Fruit fly (Drosophila melanogaster): ENCODE data around the gene dob.
A peak's percentile ranks its signal among the peaks of the same experiment; 100 is the strongest.

Gene dob

dm6 chrX:15066374-15067057, at the start of gene dob, which contains the start of gene opm:
Gene dob (plus strand): TSS chrX:15067007.
Gene opm (minus strand): TSS chrX:15066432.
- TF ChIP-seq CG17801 (GFP tag; optimal IDR thresholded peaks at IDR 0.05; ENCODE audit: partially characterized antibody), result no peak

- TF ChIP-seq CG17801 (GFP tag; optimal IDR thresholded peaks at IDR 0.05; ENCODE audit: partially characterized antibody), result no peak
Measured at dm6 chrX:15019413-15019812, 47.4 kb upstream of the dob start.

- no peak for TF ChIP-seq CG17801 (GFP tag; optimal IDR thresholded peaks at IDR 0.05; ENCODE audit: partially characterized antibody)
Measured at dm6 chrX:15021021-15021477, 45.8 kb upstream of the dob start.

- peak; percentile 20 for TF ChIP-seq CG17801 (GFP tag; optimal IDR thresholded peaks at IDR 0.05; ENCODE audit: partially characterized antibody)
Measured at dm6 chrX:15022219-15022618, 44.6 kb upstream of the dob start.

- TF ChIP-seq CG17801 (GFP tag; optimal IDR thresholded peaks at IDR 0.05; ENCODE audit: partially characterized antibody), result no peak
Measured at dm6 chrX:15023395-15023794, 43.4 kb upstream of the dob start.

dm6 chrX:15023826-15024545, 42.8 kb upstream of the dob start, which contains the start of gene be:
Gene be (plus strand): TSS chrX:15024436.
- peak; percentile 40 for TF ChIP-seq CG17801 (GFP tag; optimal IDR thresholded peaks at IDR 0.05; ENCODE audit: partially characterized antibody)

dm6 chrX:15024728-15025127, 42.1 kb upstream of the dob start:
- no peak for TF ChIP-seq CG17801 (GFP tag; optimal IDR thresholded peaks at IDR 0.05; ENCODE audit: partially characterized antibody)

dm6 chrX:15025737-15026136, 41.1 kb upstream of the dob start:
- TF ChIP-seq CG17801 (GFP tag; optimal IDR thresholded peaks at IDR 0.05; ENCODE audit: partially characterized antibody), result no peak

dm6 chrX:15026897-15027296, 39.9 kb upstream of the dob start:
- no peak for TF ChIP-seq CG17801 (GFP tag; optimal IDR thresholded peaks at IDR 0.05; ENCODE audit: partially characterized antibody)

dm6 chrX:15028152-15028551, 38.7 kb upstream of the dob start:
- no peak for TF ChIP-seq CG17801 (GFP tag; optimal IDR thresholded peaks at IDR 0.05; ENCODE audit: partially characterized antibody)

- TF ChIP-seq CG17801 (GFP tag; optimal IDR thresholded peaks at IDR 0.05; ENCODE audit: partially characterized antibody), result no peak
Measured at dm6 chrX:15029864-15030263, 36.9 kb upstream of the dob start.

- TF ChIP-seq CG17801 (GFP tag; optimal IDR thresholded peaks at IDR 0.05; ENCODE audit: partially characterized antibody), result peak; percentile 30
Measured at dm6 chrX:15042499-15042898, 24.3 kb upstream of the dob start.

- TF ChIP-seq CG17801 (GFP tag; optimal IDR thresholded peaks at IDR 0.05; ENCODE audit: partially characterized antibody), result peak; percentile 11
Measured at dm6 chrX:15043013-15043699, 23.7 kb upstream of the dob start.

dm6 chrX:15043700-15044225, 23.0 kb upstream of the dob start, which contains the start of gene CG5541:
Gene CG5541 (plus strand): TSS chrX:15044123.
- peak; percentile 70 for TF ChIP-seq CG17801 (GFP tag; optimal IDR thresholded peaks at IDR 0.05; ENCODE audit: partially characterized antibody)

dm6 chrX:15045608-15046007, 21.2 kb upstream of the dob start:
- no peak for TF ChIP-seq CG17801 (GFP tag; optimal IDR thresholded peaks at IDR 0.05; ENCODE audit: partially characterized antibody)
